Fruit fly (Drosophila melanogaster) ovary, adult (tissue): ENCODE measurements around the gene CG12320.

Experiments used
- CG17801 ChIP-seq: fragments of 200-800 bp; optimal IDR thresholded peaks from 2 replicates; lab custom pipeline; 2019; ENCODE audit warnings: missing biosample characterization, mild to moderate bottlenecking, missing genetic modification characterization, moderate library complexity; ENCODE audit not compliant: partially characterized antibody

The CG12320 gene

DNA sequence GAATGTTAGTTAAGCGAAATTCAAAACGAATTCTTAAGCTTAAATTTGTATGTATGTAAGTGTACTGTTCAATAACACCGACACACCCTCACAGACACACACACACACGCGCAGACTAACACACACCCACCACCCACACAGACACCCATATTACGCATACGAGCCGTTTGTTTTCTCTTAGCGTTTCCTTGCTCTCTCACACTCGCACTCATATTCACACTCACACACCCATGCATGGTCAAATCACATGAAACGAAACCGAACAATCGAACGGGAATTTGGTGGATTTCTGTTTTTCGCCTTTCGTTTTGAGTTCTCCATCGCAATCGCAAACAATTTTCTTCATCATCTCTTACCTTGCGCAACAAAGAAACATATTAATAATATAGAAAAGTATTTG, 3.3 kb downstream of the CG12320 start:
- no peak for TF ChIP-seq CG17801

DNA sequence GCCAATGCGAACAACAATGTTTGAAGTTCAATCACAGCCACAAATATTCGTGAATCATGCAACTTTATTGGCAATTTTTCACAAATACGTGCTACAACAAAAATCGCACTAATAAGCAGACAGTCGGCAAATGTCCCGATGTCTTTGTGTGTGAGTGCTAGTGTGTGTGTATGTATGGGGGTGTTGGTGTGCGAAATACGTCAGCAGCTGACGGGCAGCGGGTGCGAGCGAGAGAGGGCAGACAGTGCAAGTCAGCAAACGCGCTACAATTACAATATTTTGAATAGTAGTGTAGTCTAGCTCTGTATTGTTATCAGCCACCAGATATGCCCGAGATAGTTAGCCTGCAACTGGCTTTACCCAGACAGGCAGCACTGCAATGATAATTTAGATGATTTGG, 6.5 kb downstream of the CG12320 start:
- TF ChIP-seq CG17801, result peak; percentile 25

DNA sequence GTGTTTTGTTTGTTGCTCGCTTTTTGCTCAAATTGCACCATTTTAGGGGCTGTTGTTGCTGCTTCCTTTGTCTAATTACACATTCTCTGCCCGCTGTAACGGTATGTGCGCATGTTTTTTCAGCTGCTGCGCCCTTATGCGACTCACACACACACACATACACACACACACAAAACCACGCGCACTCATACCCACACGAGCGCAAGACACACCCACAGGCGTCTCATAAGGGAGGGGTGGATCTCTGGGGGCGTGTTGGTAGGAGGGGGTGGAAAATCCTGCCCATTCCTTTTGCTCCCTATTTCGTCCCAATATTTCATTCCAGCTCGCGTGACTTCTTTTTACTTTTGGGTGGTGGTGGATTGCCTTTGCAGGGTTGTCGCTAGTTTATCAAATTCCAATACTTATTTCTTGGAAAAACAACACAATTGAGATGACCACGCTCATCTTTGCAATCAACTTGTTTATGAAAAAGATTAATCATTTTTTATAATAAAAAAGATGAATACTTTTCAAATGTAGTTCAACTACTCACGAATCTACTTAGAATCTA, 7.4 kb downstream of the CG12320 start:
- no peak for TF ChIP-seq CG17801

DNA sequence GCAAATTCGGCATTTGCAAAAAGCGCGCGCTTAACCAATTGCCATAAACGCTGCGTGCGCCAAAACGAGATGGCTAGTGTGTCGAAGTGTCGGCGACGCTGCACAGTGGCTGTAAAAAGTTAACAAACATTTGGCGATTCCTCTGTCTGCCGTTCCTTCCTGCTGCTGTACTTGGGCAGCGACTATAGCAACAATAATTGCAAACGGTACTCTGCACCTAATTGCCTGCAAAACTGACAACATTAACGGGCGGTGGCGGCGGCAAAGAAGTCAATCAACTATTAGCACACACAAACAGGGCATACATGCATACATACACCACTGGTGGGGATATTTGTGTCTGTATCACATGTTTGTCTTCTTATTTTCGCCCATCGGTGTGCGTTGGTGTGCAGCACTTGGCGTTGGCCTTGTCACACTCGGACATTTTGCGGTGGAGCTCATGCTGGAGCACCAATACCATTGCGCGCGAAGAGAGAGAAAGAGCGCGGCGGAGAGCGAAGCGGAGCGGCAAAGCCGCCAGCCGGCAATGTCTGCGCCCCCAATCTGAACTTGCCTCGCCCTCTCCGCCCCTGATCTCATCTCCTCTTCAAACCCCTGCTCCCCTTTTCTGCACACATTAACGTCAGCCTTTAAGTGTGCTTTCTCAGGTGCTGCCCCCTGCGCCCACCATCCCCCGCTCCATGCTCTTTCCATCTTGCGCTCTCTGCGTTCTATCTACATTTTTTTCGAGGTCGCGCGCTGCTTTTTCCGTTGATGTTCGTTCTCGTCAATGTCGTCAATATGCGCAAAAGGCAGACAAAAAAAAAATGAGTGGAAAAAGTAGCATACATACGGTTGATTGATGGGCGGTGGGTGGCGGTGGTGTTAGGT, 8.1 kb downstream of the CG12320 start:
- TF ChIP-seq CG17801, result peak; percentile 45

DNA sequence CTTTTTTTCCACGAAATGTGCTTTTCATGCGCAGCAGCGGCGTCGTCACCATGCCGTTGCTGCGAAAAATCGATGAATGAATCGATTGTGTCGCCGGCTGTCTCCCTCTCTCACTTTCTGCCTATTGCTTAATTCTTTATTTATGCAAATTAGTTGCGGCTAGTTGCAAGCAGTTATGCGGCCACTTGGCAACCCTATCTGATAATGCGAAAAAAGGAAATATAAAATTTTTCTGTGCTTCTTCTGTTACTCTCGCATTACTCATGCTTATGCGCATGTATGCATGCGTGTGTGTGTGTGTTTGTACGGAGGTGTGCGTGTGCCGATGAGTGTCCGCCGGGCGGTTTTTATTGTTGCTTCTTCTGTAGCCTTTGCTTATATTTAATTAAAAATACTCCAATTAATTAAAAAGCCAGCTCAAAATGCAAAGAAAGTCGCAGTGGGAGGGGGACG, 8.8 kb downstream of the CG12320 start:
- no peak for TF ChIP-seq CG17801

DNA sequence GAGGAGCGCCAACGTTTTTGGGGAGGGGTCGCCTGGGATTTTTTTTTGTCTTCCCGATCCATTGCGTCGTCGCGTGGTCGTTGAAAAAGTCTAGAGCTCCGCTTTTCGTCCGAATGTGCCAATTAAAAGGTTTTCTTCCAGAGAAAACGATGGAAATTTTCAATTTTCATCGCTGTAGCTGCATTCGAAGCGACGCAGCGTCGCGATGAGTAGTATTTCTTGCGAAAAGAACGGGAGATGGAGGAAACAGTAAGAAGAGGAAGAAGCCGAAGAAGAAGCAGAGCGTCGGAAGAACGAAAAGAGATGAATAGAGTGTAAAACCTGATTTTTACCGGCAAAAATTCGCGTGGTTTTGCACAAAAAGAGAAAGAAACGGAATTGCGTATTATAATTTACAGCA, 9.5 kb downstream of the CG12320 start:
- TF ChIP-seq CG17801, result no peak

DNA sequence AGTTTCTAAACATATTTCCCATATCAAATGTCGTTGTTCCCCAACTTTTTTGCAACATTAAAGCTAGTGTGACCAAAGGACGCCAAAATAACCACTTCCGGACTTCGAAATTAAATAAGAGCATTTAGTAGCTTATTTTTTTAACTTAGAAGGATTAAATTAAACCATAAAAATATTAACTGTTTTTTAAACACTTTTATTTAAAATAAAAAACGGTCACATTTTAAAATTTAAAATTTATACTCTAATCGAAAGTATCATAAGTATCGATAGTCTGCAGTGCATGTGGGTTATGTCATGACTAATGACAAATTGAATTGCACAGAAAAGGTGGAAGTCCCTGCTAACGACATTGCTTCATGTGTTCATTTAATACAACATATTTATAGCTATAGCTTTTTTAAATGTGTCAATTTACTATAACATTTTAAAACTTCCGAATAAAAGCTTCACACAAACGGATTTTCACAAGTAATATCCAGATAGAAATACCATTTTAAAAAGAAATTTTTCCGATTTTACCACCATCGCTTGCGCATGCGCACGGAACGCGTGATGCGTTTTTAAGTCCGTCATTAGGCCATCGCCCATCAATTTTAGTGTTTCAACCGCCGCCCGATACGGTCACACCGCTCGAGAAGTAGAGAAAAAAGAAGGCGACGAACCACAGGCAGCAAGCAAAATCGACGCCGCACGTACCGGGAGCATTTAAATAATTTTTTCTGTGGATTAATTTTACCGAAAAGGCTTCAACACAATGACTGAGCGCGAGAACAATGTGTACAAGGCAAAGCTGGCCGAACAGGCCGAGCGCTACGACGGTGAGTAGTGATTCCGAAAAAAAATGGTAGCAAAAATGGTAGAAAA, 10.2 kb downstream of the CG12320 start, which contains the start of the genes CG7156 and 14-3-3epsilon:
Gene CG7156 (minus strand): TSS at position 71 of the 867 bp plus-strand sequence.
Gene 14-3-3epsilon (plus strand): TSS at position 443 of the 867 bp plus-strand sequence.
- peak; percentile 14 for TF ChIP-seq CG17801

DNA sequence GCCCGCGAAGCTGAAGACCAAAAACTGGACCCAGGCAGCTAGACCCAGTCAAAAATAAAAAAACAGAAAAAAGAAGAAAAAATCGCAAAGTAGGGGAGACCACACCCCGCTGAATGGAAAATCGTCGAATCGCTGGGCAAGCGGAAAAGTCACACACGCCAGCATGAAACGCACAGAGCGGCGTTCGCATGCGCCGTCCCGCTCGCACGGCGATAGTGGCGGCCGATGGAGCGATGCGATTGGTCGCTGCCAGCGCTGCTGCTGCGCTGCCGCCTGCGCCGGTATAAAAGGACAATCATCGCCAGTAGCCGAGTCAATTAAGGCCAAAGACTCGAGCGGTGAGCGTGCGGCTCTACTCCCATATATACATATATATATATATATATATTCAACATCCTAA, 16.7 kb downstream of the CG12320 start, which contains the start of gene repo:
Gene repo (plus strand): TSS at position 314 of the 400 bp plus-strand sequence.
- no peak for TF ChIP-seq CG17801

DNA sequence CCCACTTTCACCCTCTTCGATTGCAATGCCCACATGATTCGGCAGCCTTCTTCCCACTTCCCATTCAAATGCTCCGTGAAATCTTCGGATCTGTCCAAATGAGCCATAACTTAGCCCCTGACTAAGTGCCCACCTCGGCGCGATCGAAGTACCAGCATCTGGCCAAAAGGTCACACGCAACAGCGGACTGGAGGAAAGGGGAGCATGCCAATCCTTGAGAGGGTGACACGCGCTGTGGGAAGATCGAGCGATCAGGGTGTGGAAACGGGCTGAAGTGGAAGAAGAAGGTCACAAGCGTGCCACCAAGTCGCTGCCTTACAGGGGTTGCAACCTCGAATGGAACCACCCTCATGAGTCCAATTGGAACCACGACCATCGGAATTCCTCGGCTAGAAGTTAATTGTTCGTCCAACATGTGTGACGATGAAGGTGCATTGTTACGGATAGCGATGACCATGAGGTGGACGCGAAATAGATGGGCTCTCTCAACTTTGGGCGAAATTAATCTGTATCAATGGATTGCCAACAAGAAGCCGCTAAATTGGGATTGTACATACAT, 17.8 kb downstream of the CG12320 start:
- TF ChIP-seq CG17801, result no peak

DNA sequence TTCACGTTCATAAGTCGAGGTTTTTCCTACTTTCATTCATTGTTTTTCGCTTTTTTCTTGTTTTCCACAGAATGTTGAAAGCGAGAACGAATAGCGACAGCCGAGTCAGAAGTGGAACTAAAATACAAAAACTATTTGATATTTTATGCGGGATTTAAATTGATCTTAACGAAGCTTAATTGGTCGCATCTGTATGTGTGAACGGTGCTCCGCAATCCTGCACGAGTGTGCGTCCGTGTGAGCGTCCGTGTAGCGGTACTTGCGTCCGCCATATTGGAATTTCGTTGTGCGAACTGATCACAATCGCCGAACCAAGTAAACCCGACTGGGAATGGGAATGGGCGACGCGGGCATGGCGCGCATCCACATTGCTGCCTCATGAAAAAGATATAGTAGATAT, 20.3 kb downstream of the CG12320 start:
- TF ChIP-seq CG17801, result no peak

DNA sequence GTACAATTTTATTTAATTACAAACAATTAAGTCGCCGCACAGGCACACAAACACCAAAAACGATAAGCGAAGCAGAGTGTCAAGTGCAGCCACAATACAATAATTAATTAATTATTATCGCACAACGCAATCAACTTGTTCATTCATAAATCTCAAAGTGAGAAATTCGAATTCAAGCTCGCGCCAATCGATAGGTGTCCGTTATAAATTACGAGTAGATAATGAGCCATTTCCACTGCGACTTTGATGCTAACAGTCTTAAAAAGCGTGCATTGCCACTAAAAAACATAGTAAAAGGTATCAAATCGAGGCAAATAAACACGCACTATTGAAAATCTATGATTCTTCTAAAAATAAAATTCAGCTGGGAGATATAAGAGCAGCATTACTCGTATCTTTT, 22.3 kb downstream of the CG12320 start:
- no peak for TF ChIP-seq CG17801

DNA sequence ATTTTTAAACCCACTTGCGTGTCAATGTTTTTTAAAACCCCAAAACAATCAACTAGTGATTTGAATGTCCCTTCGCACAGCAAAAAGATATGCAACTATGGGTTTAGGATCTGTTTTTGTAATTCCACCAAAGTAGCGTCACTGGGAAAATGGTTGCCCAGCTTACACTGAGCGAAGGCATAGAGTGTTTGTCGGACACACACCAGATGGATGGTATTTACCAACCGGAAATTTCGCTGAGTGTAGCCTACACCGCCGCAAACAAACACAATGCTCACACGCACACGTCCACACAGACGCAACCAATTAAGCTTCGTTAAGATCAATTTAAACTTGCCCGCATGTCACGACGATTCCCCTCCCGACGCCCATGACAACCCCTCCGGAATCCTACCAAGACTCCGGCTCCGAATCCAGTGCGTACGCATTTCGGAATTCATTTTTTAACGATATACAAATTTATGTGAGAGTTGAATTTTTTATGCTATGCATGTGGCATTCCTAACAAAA, 23.8 kb downstream of the CG12320 start:
- no peak for TF ChIP-seq CG17801

DNA sequence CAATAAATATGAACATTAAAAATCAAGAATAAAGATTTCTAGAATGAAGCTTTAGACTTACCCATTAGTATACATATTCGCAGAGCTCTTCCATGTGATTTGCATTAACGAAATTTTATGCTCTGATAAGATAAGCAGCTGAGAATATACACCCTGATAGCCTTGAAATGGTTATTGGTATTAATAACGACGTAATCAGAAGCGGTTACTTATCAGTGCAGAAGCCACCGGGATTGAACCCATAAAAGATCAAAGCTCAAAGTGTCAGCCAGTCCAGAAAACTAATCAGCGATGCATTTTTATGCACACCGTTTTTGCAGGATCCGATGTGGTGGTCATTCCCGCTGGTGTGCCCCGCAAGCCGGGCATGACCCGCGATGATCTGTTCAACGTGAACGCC, 25.1 kb downstream of the CG12320 start:
- no peak for TF ChIP-seq CG17801

DNA sequence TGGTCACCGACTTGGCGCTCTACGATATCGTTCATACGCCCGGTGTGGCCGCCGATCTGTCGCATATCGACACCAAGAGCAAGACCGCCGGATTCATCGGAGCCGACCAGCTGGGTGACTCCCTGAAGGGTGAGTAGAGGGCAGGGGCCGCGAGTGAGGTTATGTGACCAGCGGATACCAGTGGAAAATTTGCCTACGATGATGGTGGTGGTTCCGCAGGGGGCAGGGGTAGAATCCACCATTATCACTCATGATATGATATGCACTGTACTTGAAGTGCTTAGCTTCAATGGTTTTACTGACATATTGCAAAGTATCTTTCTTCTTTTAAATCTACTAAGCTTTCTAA, 25.8 kb downstream of the CG12320 start:
- no peak for TF ChIP-seq CG17801

DNA sequence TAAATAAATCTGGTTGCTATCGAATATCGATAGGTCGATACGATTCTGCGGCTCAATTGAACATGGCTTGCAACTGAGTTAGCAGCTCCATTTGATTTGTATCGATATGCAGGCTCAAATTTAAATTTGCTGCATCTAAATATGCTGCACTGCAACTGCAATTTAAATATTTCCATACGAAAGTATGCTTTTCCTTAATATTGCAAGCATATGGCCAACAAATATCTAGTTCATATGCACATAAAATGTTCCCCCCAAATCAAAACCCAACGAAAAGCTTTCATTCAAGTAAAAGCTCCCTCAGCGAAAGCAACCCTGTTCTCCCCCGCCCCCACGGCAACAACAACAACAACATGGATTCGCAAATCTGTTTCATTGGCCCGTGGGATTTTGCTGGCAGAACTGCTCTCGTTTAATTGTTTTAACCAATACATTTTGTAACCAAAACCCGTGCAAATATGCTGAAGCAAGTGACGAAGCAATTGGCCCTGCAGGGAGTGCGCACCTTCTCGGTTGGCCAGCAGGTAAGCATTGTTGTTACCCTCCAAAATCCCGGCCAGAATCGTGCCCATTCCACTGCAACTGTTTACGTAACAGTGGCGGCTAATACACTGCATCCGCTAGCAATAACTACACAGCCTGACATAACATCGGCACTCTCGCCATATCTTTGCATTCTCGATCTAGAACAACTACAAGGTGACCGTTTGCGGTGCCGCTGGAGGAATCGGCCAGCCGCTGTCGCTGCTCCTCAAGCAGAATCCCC, 26.3 kb downstream of the CG12320 start, which contains the start of the genes CG7168 and Mdh2:
Gene CG7168 (minus strand): TSS at position 40 of the 766 bp plus-strand sequence.
Gene Mdh2 (plus strand): TSS at position 354 of the 766 bp plus-strand sequence.
- peak; percentile 12 for TF ChIP-seq CG17801
